Worm (Caenorhabditis elegans): ENCODE data around the gene col-17.

col-17 gene

DNA sequence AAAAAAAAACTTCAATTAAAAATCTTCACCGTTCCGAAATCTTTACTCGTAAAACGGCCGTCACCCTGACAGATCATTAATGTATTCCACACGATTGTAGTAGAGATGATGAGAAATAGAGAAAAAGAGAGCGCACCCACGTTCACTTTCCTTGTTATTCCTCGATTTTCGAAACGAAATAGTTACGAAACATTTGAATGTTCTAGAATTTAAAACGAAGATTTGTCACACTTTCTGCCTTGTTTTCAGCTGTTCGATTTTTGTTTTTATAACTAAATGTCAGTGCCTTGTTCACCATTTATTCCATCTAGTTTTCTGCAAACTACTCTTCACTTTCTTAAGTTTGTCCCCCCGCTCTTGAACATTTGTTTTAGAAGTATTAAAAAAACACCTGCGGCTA is 12.6 kb downstream of the col-17 start:
- TF ChIP-seq egl-27 (tag; optimal IDR thresholded peaks at IDR 0.05) (no peak), nhr-19 (GFP tag; conservative IDR thresholded peaks at IDR 0.05) (no peak), jun-1 (tag; optimal IDR thresholded peaks at IDR 0.05) (no peak), efl-1 (optimal IDR thresholded peaks at IDR 0.05) (no peak), efl-1 (GFP tag; optimal IDR thresholded peaks at IDR 0.05 in 1 of 2) (peak; percentile 11 to 91), unc-30 (tag; optimal IDR thresholded peaks at IDR 0.05) (no peak), ztf-4 (tag; optimal IDR thresholded peaks at IDR 0.05) (no peak), zip-4 (GFP tag; optimal IDR thresholded peaks at IDR 0.05) (no peak), nhr-84 (tag; optimal IDR thresholded peaks at IDR 0.05) (no peak), skn-1 (tag; optimal IDR thresholded peaks at IDR 0.05) (peak; percentile 64), Y116A8C.19 (tag; optimal IDR thresholded peaks at IDR 0.05; ENCODE audit: borderline replicate concordance) (no peak), ama-1 (optimal IDR thresholded peaks at IDR 0.05) (no peak), dpl-1 (GFP tag; optimal IDR thresholded peaks at IDR 0.05) (no peak), hpl-2 (GFP tag; optimal IDR thresholded peaks at IDR 0.05) (no peak), blmp-1 (tag; optimal IDR thresholded peaks at IDR 0.05) (peak; percentile 19), lsy-2 (tag; optimal IDR thresholded peaks at IDR 0.05) (no peak), xbp-1 (tag; optimal IDR thresholded peaks at IDR 0.05) (no peak), vab-15 (tag; optimal IDR thresholded peaks at IDR 0.05) (no peak), pag-3 (tag; optimal IDR thresholded peaks at IDR 0.05; ENCODE audit: borderline replicate concordance, insufficient read depth) (no peak)

DNA sequence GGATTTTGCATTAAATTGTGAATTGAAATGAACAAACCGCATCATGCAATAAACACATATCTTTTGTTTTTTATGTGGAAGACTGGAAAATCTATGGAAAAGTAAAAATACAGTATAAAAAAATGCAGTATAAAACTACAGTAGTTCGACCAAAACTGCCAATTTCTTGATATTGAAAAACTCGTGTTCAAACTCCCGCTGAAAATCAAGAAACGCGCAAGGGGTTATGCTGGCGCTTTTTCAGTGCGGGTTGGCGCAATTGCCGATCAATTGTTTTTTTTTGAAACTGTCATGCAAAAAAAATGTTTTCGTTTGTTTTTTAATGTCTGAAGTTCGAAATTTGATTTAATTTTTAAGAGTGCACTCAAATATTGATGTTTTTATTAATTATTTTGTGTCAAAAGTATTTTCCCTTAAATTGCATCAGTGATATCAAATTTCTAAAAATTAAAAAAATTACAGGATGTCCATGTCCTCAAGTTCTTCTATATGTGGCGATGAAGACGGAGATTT is 15.7 kb downstream of the col-17 start, which contains the start of gene dnj-9:
dnj-9 (plus strand) TSS at position 463 of the 513 bp plus-strand sequence.
- TF ChIP-seq C16A3.4 (tag; optimal IDR thresholded peaks at IDR 0.05) = peak; percentile 97
- peak; percentile 80 for TF ChIP-seq fkh-4 (tag; optimal IDR thresholded peaks at IDR 0.05; ENCODE audit: borderline replicate concordance)
- peak; percentile 93 for TF ChIP-seq irx-1 (tag; optimal IDR thresholded peaks at IDR 0.05)
- no peak for TF ChIP-seq hlh-17 (GFP tag; optimal IDR thresholded peaks at IDR 0.05; ENCODE audit: borderline replicate concordance)
- TF ChIP-seq ceh-63 (GFP tag; optimal IDR thresholded peaks at IDR 0.05) = no peak
- peak; percentile 51 for TF ChIP-seq efl-3 (GFP tag; optimal IDR thresholded peaks at IDR 0.05)
- TF ChIP-seq lin-39 (tag; optimal IDR thresholded peaks at IDR 0.05) = peak; percentile 97
- no peak for TF ChIP-seq unc-62 (GFP tag; optimal IDR thresholded peaks at IDR 0.05)
- peak; percentile 57 for TF ChIP-seq ceh-90 (tag; optimal IDR thresholded peaks at IDR 0.05)
- peak; percentile 85 for TF ChIP-seq blmp-1 (tag; optimal IDR thresholded peaks at IDR 0.05)
- TF ChIP-seq unc-30 (tag; optimal IDR thresholded peaks at IDR 0.05) = peak; percentile 57
- peak; percentile 94 for TF ChIP-seq unc-86 (tag; optimal IDR thresholded peaks at IDR 0.05)
- peak; percentile 97 for TF ChIP-seq snu-23 (GFP tag; optimal IDR thresholded peaks at IDR 0.05)
- peak; percentile 97 for TF ChIP-seq nhr-90 (tag; optimal IDR thresholded peaks at IDR 0.05; ENCODE audit: poor library complexity)
- TF ChIP-seq elt-2 (tag; optimal IDR thresholded peaks at IDR 0.05) = peak; percentile 98
- peak; percentile 29 for TF ChIP-seq hpl-2 (GFP tag; optimal IDR thresholded peaks at IDR 0.05)
- peak; percentile 44 for TF ChIP-seq mef-2 (tag; optimal IDR thresholded peaks at IDR 0.05)
- no peak for TF ChIP-seq pqm-1 (tag; optimal IDR thresholded peaks at IDR 0.05)
- peak; percentile 85 for TF ChIP-seq mab-9 (GFP tag; IDR thresholded peaks at IDR 0.05)
- TF ChIP-seq ztf-11 (tag; optimal IDR thresholded peaks at IDR 0.05) = peak in 1 of 2 experiments; percentile 90
- TF ChIP-seq nhr-12 (tag; optimal IDR thresholded peaks at IDR 0.05) = peak; percentile 24
- peak; percentile 88 for TF ChIP-seq nhr-11 (tag; optimal IDR thresholded peaks at IDR 0.05)
- peak; percentile 84 for TF ChIP-seq ztf-4 (tag; optimal IDR thresholded peaks at IDR 0.05)
- TF ChIP-seq C34B4.2 (tag; optimal IDR thresholded peaks at IDR 0.05) = peak; percentile 39
- TF ChIP-seq nhr-20 (tag; optimal IDR thresholded peaks at IDR 0.05) = peak; percentile 98
- peak; percentile 99 for TF ChIP-seq mep-1 (tag; optimal IDR thresholded peaks at IDR 0.05)
- TF ChIP-seq sptf-1 (tag; optimal IDR thresholded peaks at IDR 0.05) = no peak
- TF ChIP-seq sup-37 (GFP tag; optimal IDR thresholded peaks at IDR 0.05) = peak; percentile 86
- no peak for TF ChIP-seq ces-1 (GFP tag; optimal IDR thresholded peaks at IDR 0.05)
- peak; percentile 70 for TF ChIP-seq unc-98 (GFP tag; IDR thresholded peaks at IDR 0.05)
- TF ChIP-seq nhr-85 (tag) = peak; percentile 97
- TF ChIP-seq dsc-1 (tag; optimal IDR thresholded peaks at IDR 0.05) = peak; percentile 97
- TF ChIP-seq zip-4 (GFP tag; optimal IDR thresholded peaks at IDR 0.05) = peak; percentile 89
- TF ChIP-seq ceh-88 (GFP tag; IDR thresholded peaks at IDR 0.05) = peak; percentile 83
- TF ChIP-seq lin-15B (tag; optimal IDR thresholded peaks at IDR 0.05) = peak; percentile 91
- peak; percentile 45 for TF ChIP-seq vab-15 (tag; optimal IDR thresholded peaks at IDR 0.05)
- no peak for TF ChIP-seq Y116A8C.19 (tag; optimal IDR thresholded peaks at IDR 0.05; ENCODE audit: borderline replicate concordance)
- TF ChIP-seq pax-3 (tag; optimal IDR thresholded peaks at IDR 0.05) = peak; percentile 86
- peak; percentile 88 for TF ChIP-seq nhr-77 (tag; optimal IDR thresholded peaks at IDR 0.05)

All from whole organism, L1 larva.